Fruit fly (Drosophila melanogaster): Measurements from ENCODE around the gene CG32228.

The CG32228 gene

dm6 chr3L:20313469-20313868 is 47.9 kb downstream of the CG32228 start, which contains the start of gene alphaSnap (continued):
- TF ChIP-seq CG12391 (tag; optimal IDR thresholded peaks at IDR 0.05) = peak; percentile 23
- TF ChIP-seq CG3847 (GFP tag; IDR thresholded peaks at IDR 0.05) = peak; percentile 55
- TF ChIP-seq CG9437 (GFP tag; optimal IDR thresholded peaks at IDR 0.05) = peak; percentile 7
- TF ChIP-seq psq (GFP tag; optimal IDR thresholded peaks at IDR 0.05) = no peak
- peak; percentile 15; the same call in 1 of the 2 replicates for TF ChIP-seq CG32532 (GFP tag; IDR thresholded peaks at IDR 0.05)
- peak; percentile 33; the same call in 1 of the 3 replicates for TF ChIP-seq Dbx (GFP tag; IDR thresholded peaks at IDR 0.05)
- 0 out of 3 replicates have a peak, but pooled peaks have one; percentile 37 for TF ChIP-seq ken (GFP tag; IDR thresholded peaks at IDR 0.05)
- peak; percentile 8; the same call in 1 of the 2 replicates for TF ChIP-seq sob (GFP tag; IDR thresholded peaks at IDR 0.05)
- TF ChIP-seq bbx (GFP tag; IDR thresholded peaks at IDR 0.05; ENCODE audit: partially characterized antibody) = peak; percentile 57; the same call in 1 of the 2 replicates
- TF ChIP-seq ems (GFP tag; optimal IDR thresholded peaks at IDR 0.05) = peak; percentile 26
- TF ChIP-seq CG10654 (GFP tag; optimal IDR thresholded peaks at IDR 0.05) = no peak
- TF ChIP-seq Rfx (GFP tag; IDR thresholded peaks at IDR 0.05) = peak; percentile 61
- TF ChIP-seq trem (tag; optimal IDR thresholded peaks at IDR 0.05) = peak; percentile 71
- peak; percentile 36; the same call in 1 of the 3 replicates for TF ChIP-seq CG34224 (GFP tag; IDR thresholded peaks at IDR 0.05; ENCODE audit: partially characterized antibody)
- no peak for TF ChIP-seq gt (GFP tag; IDR thresholded peaks at IDR 0.05)
- TF ChIP-seq zfh2 (GFP tag; optimal IDR thresholded peaks at IDR 0.05) = peak; percentile 48
- 0 out of 2 replicates have a peak, but pooled peaks have one; percentile 6 for TF ChIP-seq Adf1 (GFP tag; IDR thresholded peaks at IDR 0.05)
- TF ChIP-seq CG9609 (GFP tag; optimal IDR thresholded peaks at IDR 0.05) = peak; percentile 41
- peak; percentile 78 for TF ChIP-seq Dp (GFP tag; optimal IDR thresholded peaks at IDR 0.05)
- no peak for TF ChIP-seq bcd (GFP tag; optimal IDR thresholded peaks at IDR 0.05)
- TF ChIP-seq CG4360 (GFP tag; IDR thresholded peaks at IDR 0.05) = peak; percentile 6; the same call in 1 of the 2 replicates
- TF ChIP-seq hbn (GFP tag; IDR thresholded peaks at IDR 0.05; ENCODE audit: partially characterized antibody) = peak; percentile 46; the same call in 1 of the 2 replicates
- TF ChIP-seq wdn (GFP tag; IDR thresholded peaks at IDR 0.05) = no peak
- 0 out of 2 replicates have a peak, but pooled peaks have one; percentile 28 for TF ChIP-seq Dref (GFP tag; IDR thresholded peaks at IDR 0.05)
- TF ChIP-seq repo (GFP tag; optimal IDR thresholded peaks at IDR 0.05) = no peak
- peak; percentile 45; the same call in 1 of the 2 replicates for TF ChIP-seq seq (GFP tag; IDR thresholded peaks at IDR 0.05)
- TF ChIP-seq Ets65A (GFP tag) = peak; percentile 92
- TF ChIP-seq insv (GFP tag; optimal IDR thresholded peaks at IDR 0.05) = peak in 1 of 2 experiments; percentile 49
- peak; percentile 38 for TF ChIP-seq CG17385 (GFP tag; optimal IDR thresholded peaks at IDR 0.05)
- peak; percentile 32 for TF ChIP-seq CG3995 (GFP tag; optimal IDR thresholded peaks at IDR 0.05)
- peak; percentile 34; the same call in 1 of the 3 replicates for TF ChIP-seq row (GFP tag; IDR thresholded peaks at IDR 0.05)
- no peak for TF ChIP-seq CG2199 (GFP tag; IDR thresholded peaks at IDR 0.05)
- TF ChIP-seq fu2 (GFP tag; optimal IDR thresholded peaks at IDR 0.05) = peak; percentile 34
- TF ChIP-seq gfzf (GFP tag; optimal IDR thresholded peaks at IDR 0.05) = peak; percentile 85
- peak; percentile 41 for TF ChIP-seq CG30020 (tag; optimal IDR thresholded peaks at IDR 0.05)
- TF ChIP-seq CG4424 (GFP tag; optimal IDR thresholded peaks at IDR 0.05) = peak; percentile 6
- peak; percentile 74 for TF ChIP-seq CG15514 (GFP tag; optimal IDR thresholded peaks at IDR 0.05)
- TF ChIP-seq CTCF (GFP tag; optimal IDR thresholded peaks at IDR 0.05) = peak; percentile 68
- TF ChIP-seq CG10267 (tag; optimal IDR thresholded peaks at IDR 0.05) = peak; percentile 98
- peak; percentile 30 for TF ChIP-seq CG13775 (GFP tag; optimal IDR thresholded peaks at IDR 0.05)
- TF ChIP-seq CG7786 (GFP tag; optimal IDR thresholded peaks at IDR 0.05) = peak; percentile 36
- peak; percentile 14 for TF ChIP-seq maf-S (GFP tag; optimal IDR thresholded peaks at IDR 0.05)
- TF ChIP-seq CG4282 (GFP tag; optimal IDR thresholded peaks at IDR 0.05) = no peak
- peak; percentile 15 for TF ChIP-seq Fer1 (GFP tag; optimal IDR thresholded peaks at IDR 0.05)
- TF ChIP-seq sd (tag; optimal IDR thresholded peaks at IDR 0.05) = no peak
- peak; percentile 61 for TF ChIP-seq CG17186 (GFP tag; optimal IDR thresholded peaks at IDR 0.05)
- TF ChIP-seq CG9797 (GFP tag; optimal IDR thresholded peaks at IDR 0.05) = peak; percentile 96
- TF ChIP-seq Hr51 (GFP tag; optimal IDR thresholded peaks at IDR 0.05) = peak in 1 of 2 experiments; percentile 9
- TF ChIP-seq sc (optimal IDR thresholded peaks at IDR 0.05) = no peak
- peak; percentile 37 for TF ChIP-seq sc (GFP tag; optimal IDR thresholded peaks at IDR 0.05)
- no peak for TF ChIP-seq CG11398 (GFP tag; optimal IDR thresholded peaks at IDR 0.05)
